Fruit fly (Drosophila melanogaster) whole organism, embryonic: Measurements from ENCODE around the gene nol.
A peak's percentile ranks its signal among the peaks of the same experiment; 100 is the strongest.

Source experiments
- B-H1 ChIP-seq: fragments of 200-800 bp; sonication (Bioruptor generic); IDR thresholded peaks from 3 replicates; pipeline ENCODE4 v1.3.6; 2022; ENCODE audit warnings: missing biosample characterization, missing genetic modification characterization
- Blimp-1 ChIP-seq: fragments of 200-800 bp; sonication (Bioruptor generic); optimal IDR thresholded peaks from 3 replicates; lab custom pipeline; 2018; ENCODE audit warnings: missing biosample characterization, missing genetic modification characterization, mild to moderate bottlenecking, moderate library complexity, missing genetic modification reagents
- CG10543 ChIP-seq: fragments of 200-800 bp; sonication (Bioruptor generic); optimal IDR thresholded peaks from 3 replicates; lab custom pipeline; 2017; ENCODE audit warnings: missing biosample characterization, mild to moderate bottlenecking, missing genetic modification characterization, moderate library complexity
- CG10959 ChIP-seq: fragments of 200-800 bp; sonication (Bioruptor generic); IDR thresholded peaks from 2 replicates; pipeline ENCODE4 v1.3.6; 2022; ENCODE audit warnings: missing biosample characterization, missing genetic modification characterization
- CG11093 ChIP-seq: fragments of 200-800 bp; sonication (Bioruptor generic); IDR thresholded peaks from 3 replicates; pipeline ENCODE4 v1.3.6; 2022; ENCODE audit warnings: missing biosample characterization, missing genetic modification characterization
- CG14710 ChIP-seq: fragments of 200-800 bp; sonication (Bioruptor generic); optimal IDR thresholded peaks from 3 replicates; lab custom pipeline; 2019; ENCODE audit warnings: missing biosample characterization, mild to moderate bottlenecking, missing genetic modification characterization, moderate library complexity
- CG16863 ChIP-seq: fragments of 200-800 bp; sonication (Bioruptor generic); optimal IDR thresholded peaks from 3 replicates; lab custom pipeline; 2016; ENCODE audit warnings: missing biosample characterization, missing genetic modification characterization
- CG17328 ChIP-seq: fragments of 200-800 bp; sonication (Bioruptor generic); IDR thresholded peaks from 2 replicates; pipeline ENCODE4 v1.3.6; 2022; ENCODE audit warnings: missing biosample characterization, missing genetic modification characterization
- CG17829 ChIP-seq: fragments of 200-800 bp; optimal IDR thresholded peaks from 2 replicates; lab custom pipeline; 2019; ENCODE audit warnings: missing biosample characterization, mild to moderate bottlenecking, missing genetic modification characterization, moderate library complexity
- CG30020 ChIP-seq: fragments of 200-800 bp; optimal IDR thresholded peaks from 2 replicates; lab custom pipeline; 2019; ENCODE audit warnings: missing biosample characterization, mild to moderate bottlenecking, missing genetic modification characterization, moderate library complexity
- CG3065 ChIP-seq: fragments of 200-800 bp; sonication (Bioruptor generic); optimal IDR thresholded peaks from 2 replicates; lab custom pipeline; 2016; ENCODE audit warnings: missing biosample characterization, missing genetic modification characterization
- CG31224 ChIP-seq: fragments of 200-800 bp; sonication (Bioruptor generic); IDR thresholded peaks from 2 replicates; pipeline ENCODE4 v1.3.6; 2022; ENCODE audit warnings: missing biosample characterization, missing genetic modification characterization
- CG33557 ChIP-seq: fragments of 200-800 bp; sonication (Bioruptor generic); optimal IDR thresholded peaks from 2 replicates; lab custom pipeline; 2019; ENCODE audit warnings: missing biosample characterization, mild to moderate bottlenecking, missing genetic modification characterization, moderate library complexity
- CG4282 ChIP-seq: fragments of 200-800 bp; sonication (Bioruptor generic); optimal IDR thresholded peaks from 2 replicates; lab custom pipeline; 2016; ENCODE audit warnings: missing biosample characterization, missing genetic modification characterization
- CG8944 ChIP-seq: fragments of 200-800 bp; sonication (Bioruptor generic); optimal IDR thresholded peaks from 3 replicates; lab custom pipeline; 2016; ENCODE audit warnings: missing biosample characterization, missing genetic modification characterization
- CG9876 ChIP-seq: fragments of 200-800 bp; sonication (Bioruptor generic); optimal IDR thresholded peaks from 2 replicates; lab custom pipeline; 2016; ENCODE audit warnings: missing biosample characterization, missing genetic modification characterization
- CG9932 ChIP-seq: fragments of 200-800 bp; sonication (Bioruptor generic); IDR thresholded peaks from 2 replicates; pipeline ENCODE4 v1.3.6; 2022; ENCODE audit warnings: missing biosample characterization, missing genetic modification characterization
- D19A ChIP-seq: fragments of 200-800 bp; optimal IDR thresholded peaks from 3 replicates; lab custom pipeline; 2019; ENCODE audit warnings: missing biosample characterization, mild to moderate bottlenecking, missing genetic modification characterization, moderate library complexity
- Drgx ChIP-seq: fragments of 200-800 bp; sonication (Bioruptor generic); IDR thresholded peaks from 2 replicates; pipeline ENCODE4 v1.3.6; 2022; ENCODE audit warnings: missing biosample characterization, missing genetic modification characterization
- Elba2 ChIP-seq: fragments of 200-800 bp; sonication (Bioruptor generic); optimal IDR thresholded peaks from 3 replicates; lab custom pipeline; 2016; ENCODE audit warnings: missing biosample characterization, missing genetic modification characterization
- Hr3 ChIP-seq: fragments of 200-800 bp; sonication (Bioruptor generic); optimal IDR thresholded peaks from 3 replicates; lab custom pipeline; 2016; ENCODE audit warnings: missing biosample characterization, missing genetic modification characterization
- MTF-1 ChIP-seq: fragments of 200-800 bp; sonication (Bioruptor generic); optimal IDR thresholded peaks from 2 replicates; lab custom pipeline; 2018; ENCODE audit warnings: missing biosample characterization, mild to moderate bottlenecking, missing genetic modification characterization, borderline replicate concordance
- Myb ChIP-seq: fragments of 200-800 bp; sonication (Bioruptor generic); optimal IDR thresholded peaks from 2 replicates; lab custom pipeline; 2016; ENCODE audit warnings: missing biosample characterization, missing genetic modification characterization
- Optix ChIP-seq: fragments of 200-800 bp; sonication (Bioruptor generic); IDR thresholded peaks from 3 replicates; pipeline ENCODE4 v1.3.6; 2022; ENCODE audit warnings: missing biosample characterization, missing genetic modification characterization
- Pdp1 ChIP-seq, 2 experiments: fragments of 200-800 bp; sonication (Bioruptor generic); optimal IDR thresholded peaks; 3 replicates each; lab custom pipeline; 2016; ENCODE audit warnings: missing biosample characterization in 2 of 2, missing genetic modification characterization in 2 of 2, mild to moderate bottlenecking in 1 of 2, moderate library complexity in 1 of 2
- Rx ChIP-seq: fragments of 200-800 bp; sonication (Bioruptor generic); IDR thresholded peaks from 2 replicates; pipeline ENCODE4 v1.3.6; 2022; ENCODE audit warnings: missing biosample characterization, missing genetic modification characterization
- Scr ChIP-seq: fragments of 200-800 bp; sonication (Bioruptor generic); IDR thresholded peaks from 2 replicates; pipeline ENCODE4 v1.3.6; 2022; ENCODE audit warnings: missing biosample characterization, missing genetic modification characterization; ENCODE audit not compliant: partially characterized antibody
- YL-1 ChIP-seq: fragments of 200-800 bp; sonication (Bioruptor generic); optimal IDR thresholded peaks from 3 replicates; lab custom pipeline; 2017; ENCODE audit warnings: missing biosample characterization, mild to moderate bottlenecking, missing genetic modification characterization
- abd-A ChIP-seq: fragments of 200-800 bp; sonication (Bioruptor generic); optimal IDR thresholded peaks from 3 replicates; lab custom pipeline; 2019; ENCODE audit warnings: missing biosample characterization, mild to moderate bottlenecking, missing genetic modification characterization, moderate library complexity
- al ChIP-seq: fragments of 200-800 bp; sonication (Bioruptor generic); IDR thresholded peaks from 2 replicates; pipeline ENCODE4 v1.3.6; 2022; ENCODE audit warnings: missing biosample characterization, missing genetic modification characterization
- ato ChIP-seq: fragments of 200-800 bp; sonication (Bioruptor generic); IDR thresholded peaks from 2 replicates; pipeline ENCODE4 v1.3.6; 2022; ENCODE audit warnings: missing biosample characterization, missing genetic modification characterization; ENCODE audit not compliant: partially characterized antibody
- bab2 ChIP-seq: fragments of 200-800 bp; sonication (Bioruptor generic); optimal IDR thresholded peaks from 2 replicates; lab custom pipeline; 2016; ENCODE audit warnings: missing biosample characterization, missing genetic modification characterization
- bbx ChIP-seq: fragments of 200-800 bp; sonication (Bioruptor generic); IDR thresholded peaks from 2 replicates; pipeline ENCODE4 v1.3.6; 2022; ENCODE audit warnings: missing biosample characterization, missing genetic modification characterization; ENCODE audit not compliant: partially characterized antibody
- bigmax ChIP-seq: fragments of 200-800 bp; sonication (Bioruptor generic); optimal IDR thresholded peaks from 2 replicates; lab custom pipeline; 2018; ENCODE audit warnings: missing biosample characterization, mild to moderate bottlenecking, missing genetic modification characterization
- cad ChIP-seq: fragments of >200 bp; optimal IDR thresholded peaks from 2 replicates; lab custom pipeline; 2017; ENCODE audit warnings: missing biosample characterization, missing genetic modification characterization
- chinmo ChIP-seq: fragments of 200-800 bp; sonication (Bioruptor generic); IDR thresholded peaks from 4 replicates; pipeline ENCODE4 v1.3.6; 2022; ENCODE audit warnings: missing biosample characterization, missing genetic modification characterization; ENCODE audit not compliant: partially characterized antibody
- crc ChIP-seq: fragments of 200-800 bp; sonication (Bioruptor generic); optimal IDR thresholded peaks from 2 replicates; lab custom pipeline; 2016; ENCODE audit warnings: missing biosample characterization, missing genetic modification characterization
- crol ChIP-seq: fragments of 200-800 bp; sonication (Bioruptor generic); IDR thresholded peaks from 2 replicates; pipeline ENCODE4 v1.3.6; 2022; ENCODE audit warnings: missing biosample characterization, missing genetic modification characterization
- emc ChIP-seq: fragments of 200-800 bp; sonication (Bioruptor generic); optimal IDR thresholded peaks from 2 replicates; lab custom pipeline; 2016; ENCODE audit warnings: missing biosample characterization, missing genetic modification characterization
- ewg ChIP-seq: fragments of 200-800 bp; sonication (Bioruptor generic); optimal IDR thresholded peaks from 3 replicates; lab custom pipeline; 2017; ENCODE audit warnings: mild to moderate bottlenecking, missing biosample characterization, missing genetic modification reagents, missing genetic modification characterization
- eyg ChIP-seq: fragments of 200-800 bp; sonication (Bioruptor generic); optimal IDR thresholded peaks from 3 replicates; lab custom pipeline; 2016; ENCODE audit warnings: missing biosample characterization, missing genetic modification characterization
- gt ChIP-seq: fragments of 200-800 bp; sonication (Bioruptor generic); IDR thresholded peaks from 2 replicates; pipeline ENCODE4 v1.3.6; 2022; ENCODE audit warnings: missing biosample characterization, missing genetic modification characterization
- inv ChIP-seq: fragments of 200-800 bp; sonication (Bioruptor generic); IDR thresholded peaks from 2 replicates; pipeline ENCODE4 v1.3.6; 2022; ENCODE audit warnings: missing biosample characterization, missing genetic modification characterization; ENCODE audit not compliant: partially characterized antibody
- nerfin-1 ChIP-seq: fragments of 200-800 bp; sonication (Bioruptor generic); optimal IDR thresholded peaks from 3 replicates; lab custom pipeline; 2019; ENCODE audit warnings: missing biosample characterization, mild to moderate bottlenecking, missing genetic modification characterization, moderate library complexity
- pho ChIP-seq: fragments of 200-800 bp; sonication (Bioruptor generic); optimal IDR thresholded peaks from 2 replicates; lab custom pipeline; 2016; ENCODE audit warnings: missing biosample characterization, missing genetic modification characterization
- pzg ChIP-seq: fragments of 200-800 bp; sonication (Bioruptor generic); optimal IDR thresholded peaks from 3 replicates; lab custom pipeline; 2018; ENCODE audit warnings: missing biosample characterization, mild to moderate bottlenecking, missing genetic modification characterization, moderate library complexity
- sens-2 ChIP-seq: fragments of 200-800 bp; sonication (Bioruptor generic); IDR thresholded peaks from 2 replicates; pipeline ENCODE4 v1.3.6; 2022; ENCODE audit warnings: missing biosample characterization, missing genetic modification characterization
- shn ChIP-seq: fragments of 200-800 bp; sonication (Bioruptor generic); optimal IDR thresholded peaks from 3 replicates; lab custom pipeline; 2016; ENCODE audit warnings: missing biosample characterization, missing genetic modification characterization
- trem ChIP-seq: fragments of 200-800 bp; optimal IDR thresholded peaks from 3 replicates; lab custom pipeline; 2019; ENCODE audit warnings: missing biosample characterization, mild to moderate bottlenecking, missing genetic modification characterization, moderate library complexity
- wek ChIP-seq: fragments of 200-800 bp; sonication (Bioruptor generic); optimal IDR thresholded peaks from 3 replicates; lab custom pipeline; 2018; ENCODE audit warnings: missing biosample characterization, mild to moderate bottlenecking, missing genetic modification characterization, moderate library complexity
- zen ChIP-seq: fragments of 200-800 bp; sonication (Bioruptor generic); optimal IDR thresholded peaks from 3 replicates; lab custom pipeline; 2018; ENCODE audit warnings: missing biosample characterization, mild to moderate bottlenecking, missing genetic modification characterization, moderate library complexity

Gene nol

dm6 chr3L:11120419-11120958 lies 10.1 kb upstream of the nol start, which contains the start of the genes FoxK and mRpL2 (continued):
- TF ChIP-seq Drgx, result peak; percentile 68
- TF ChIP-seq CG14710, result peak; percentile 39
- no peak for TF ChIP-seq CG11093
- no peak for TF ChIP-seq D19A (tag; lab: Kevin White, UChicago)
- peak; percentile 56 for TF ChIP-seq bbx
- no peak for TF ChIP-seq zen (tag; lab: Kevin White, UChicago)
- TF ChIP-seq Scr (GFP tag; lab: Robert Waterston, UW), result peak; percentile 35; the same call in 1 of the 2 replicates
- TF ChIP-seq Blimp-1 (GFP tag; lab: Kevin White, UChicago), result no peak
- no peak for TF ChIP-seq cad (GFP tag; lab: Kevin White, UChicago)
- TF ChIP-seq pho, result no peak
- no peak for TF ChIP-seq CG9932 (GFP tag; lab: Robert Waterston, UW)
- peak; percentile 63 for TF ChIP-seq trem (tag; lab: Kevin White, UChicago)
- TF ChIP-seq Elba2 (GFP tag; lab: Kevin White, UChicago), result peak; percentile 99
- no peak for TF ChIP-seq wek (GFP tag; lab: Kevin White, UChicago)
- TF ChIP-seq pzg (GFP tag; lab: Kevin White, UChicago), result peak; percentile 82
- no peak for TF ChIP-seq bab2 (GFP tag; lab: Kevin White, UChicago)
- no peak for TF ChIP-seq Rx (GFP tag; lab: Robert Waterston, UW)
- peak; percentile 34; the same call in 1 of the 2 replicates for TF ChIP-seq inv (GFP tag; lab: Robert Waterston, UW)
- no peak for TF ChIP-seq bigmax (GFP tag; lab: Kevin White, UChicago)
- TF ChIP-seq abd-A (tag; lab: Kevin White, UChicago), result no peak
- TF ChIP-seq CG17328 (GFP tag; lab: Robert Waterston, UW), result no peak
- TF ChIP-seq CG10959 (GFP tag; lab: Robert Waterston, UW), result no peak
- TF ChIP-seq Optix, result no peak
- TF ChIP-seq CG4282 (GFP tag; lab: Kevin White, UChicago), result peak; percentile 39
- no peak for TF ChIP-seq CG16863 (GFP tag; lab: Kevin White, UChicago)
- peak; percentile 78 for TF ChIP-seq Myb
- no peak for TF ChIP-seq CG33557
- TF ChIP-seq Pdp1 (GFP tag; optimal IDR thresholded peaks at IDR 0.05; lab: Kevin White, UChicago), result peak in 1 of 2 experiments; percentile 72
- TF ChIP-seq CG10543 (GFP tag; lab: Kevin White, UChicago), result no peak
- TF ChIP-seq B-H1 (GFP tag; lab: Robert Waterston, UW), result no peak
- TF ChIP-seq emc, result no peak
- TF ChIP-seq eyg (GFP tag; lab: Kevin White, UChicago), result no peak
- no peak; the same call in 1 of the 2 replicates for TF ChIP-seq crol (GFP tag; lab: Robert Waterston, UW)
- no peak for TF ChIP-seq CG8944 (GFP tag; lab: Kevin White, UChicago)
- peak; percentile 72 for TF ChIP-seq YL-1 (GFP tag; lab: Kevin White, UChicago)
- no peak for TF ChIP-seq nerfin-1 (tag; lab: Kevin White, UChicago)
- TF ChIP-seq crc (GFP tag; lab: Kevin White, UChicago), result no peak
- TF ChIP-seq Hr3, result no peak
- TF ChIP-seq sens-2 (GFP tag; lab: Robert Waterston, UW), result no peak
- TF ChIP-seq CG17829 (tag; lab: Kevin White, UChicago), result peak; percentile 25
- TF ChIP-seq al, result no peak
- TF ChIP-seq MTF-1 (GFP tag; lab: Kevin White, UChicago), result peak; percentile 55
- TF ChIP-seq gt (GFP tag; lab: Robert Waterston, UW), result no peak
- TF ChIP-seq ato (GFP tag; lab: Robert Waterston, UW), result no peak
- TF ChIP-seq chinmo (GFP tag; lab: Robert Waterston, UW), result no peak
- TF ChIP-seq CG30020 (tag; lab: Kevin White, UChicago), result peak; percentile 29
- TF ChIP-seq CG3065, result peak; percentile 79
- TF ChIP-seq ewg (GFP tag; lab: Kevin White, UChicago), result peak; percentile 89
- TF ChIP-seq CG9876, result no peak
- no peak for TF ChIP-seq shn (GFP tag; lab: Kevin White, UChicago)
- no peak for TF ChIP-seq CG31224
